Worm (Caenorhabditis elegans): ENCODE measurements around the gene F32E10.9.

DNA sequence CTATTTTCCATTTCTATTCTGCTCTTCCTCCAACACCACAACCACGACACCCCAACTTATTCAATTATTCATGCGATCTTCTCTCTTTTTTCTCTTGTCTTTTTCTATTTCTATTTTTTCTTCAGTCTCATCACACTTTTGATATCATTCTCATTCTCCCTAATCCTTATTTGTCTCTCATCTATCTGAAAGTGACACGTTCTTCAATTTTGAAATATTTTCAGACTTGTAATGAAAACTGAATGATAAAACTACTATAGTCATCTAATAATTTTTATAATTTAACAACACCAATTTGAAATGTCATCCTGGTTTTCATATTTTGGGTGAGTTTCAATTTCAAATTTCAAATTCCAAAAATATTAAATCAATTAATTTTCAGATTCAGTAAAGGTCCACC, 24.9 kb upstream of the F32E10.9 start, which contains the start of gene cla-1:
- no peak for TF ChIP-seq ztf-29 (GFP tag; IDR thresholded peaks at IDR 0.05)
- TF ChIP-seq med-1 (GFP tag; optimal IDR thresholded peaks at IDR 0.05; ENCODE audit: insufficient read depth), result no peak
- TF ChIP-seq flt-1 (GFP tag; IDR thresholded peaks at IDR 0.05), result no peak
- TF ChIP-seq klf-2 (GFP tag; conservative IDR thresholded peaks at IDR 0.05), result no peak
- no peak for TF ChIP-seq T22C8.4 (GFP tag; IDR thresholded peaks at IDR 0.05)
- TF ChIP-seq tab-1 (GFP tag; IDR thresholded peaks at IDR 0.05), result no peak
- no peak for TF ChIP-seq ztf-23 (GFP tag; IDR thresholded peaks at IDR 0.05)
- TF ChIP-seq ref-1 (GFP tag; conservative IDR thresholded peaks at IDR 0.05), result no peak
